Fruit fly (Drosophila melanogaster): Measurements from ENCODE around the gene Qtzl.

The Qtzl gene

DNA sequence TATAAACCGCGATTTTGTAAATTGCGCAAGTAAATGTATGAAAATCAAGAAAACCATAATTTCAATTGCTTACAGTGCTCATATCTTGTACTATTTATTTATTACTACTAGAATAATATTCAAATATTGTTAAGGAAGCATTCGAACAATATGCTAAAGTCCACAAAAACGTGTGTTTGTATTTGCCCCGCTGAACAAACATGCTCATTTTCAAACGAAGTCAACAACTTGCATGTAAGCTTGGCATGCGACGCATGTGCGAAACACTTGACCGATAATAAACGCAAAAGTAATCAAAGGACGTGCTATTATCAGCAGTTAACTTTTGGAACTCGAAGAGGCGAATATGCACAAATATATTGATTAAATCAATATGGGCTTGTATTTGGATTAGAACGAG lies 25.7 kb downstream of the Qtzl start (continued):
- TF ChIP-seq CG2712 (tag; optimal IDR thresholded peaks at IDR 0.05) (peak; percentile 26), Spps (tag; optimal IDR thresholded peaks at IDR 0.05) (peak; percentile 23), ash1 (GFP tag; optimal IDR thresholded peaks at IDR 0.05) (peak; percentile 61), D (optimal IDR thresholded peaks at IDR 0.05) (no peak), D (GFP tag; optimal IDR thresholded peaks at IDR 0.05) (no peak), CG15479 (GFP tag; optimal IDR thresholded peaks at IDR 0.05) (no peak), croc (GFP tag; conservative IDR thresholded peaks at IDR 0.05) (no peak), CG30431 (GFP tag; optimal IDR thresholded peaks at IDR 0.05) (no peak), tx (GFP tag; optimal IDR thresholded peaks at IDR 0.05) (no peak), Dip2 (GFP tag; IDR thresholded peaks at IDR 0.05) (no peak), CG17612 (GFP tag; IDR thresholded peaks at IDR 0.05) (no peak), sna (GFP tag; IDR thresholded peaks at IDR 0.05; ENCODE audit: partially characterized antibody) (no peak), ind (GFP tag; optimal IDR thresholded peaks at IDR 0.05) (no peak), Usf (GFP tag; optimal IDR thresholded peaks at IDR 0.05) (no peak), Asciz (GFP tag; optimal IDR thresholded peaks at IDR 0.05) (peak; percentile 78), CG11695 (GFP tag; IDR thresholded peaks at IDR 0.05) (peak; percentile 50; the same call in 1 of the 3 replicates), Xbp1 (GFP tag; optimal IDR thresholded peaks at IDR 0.05) (no peak), CG16815 (GFP tag; optimal IDR thresholded peaks at IDR 0.05) (no peak), CG14860 (GFP tag; IDR thresholded peaks at IDR 0.05; ENCODE audit: partially characterized antibody) (no peak), Ets97D (GFP tag; optimal IDR thresholded peaks at IDR 0.05) (no peak), emc (GFP tag; optimal IDR thresholded peaks at IDR 0.05) (no peak), CG6689 (GFP tag; IDR thresholded peaks at IDR 0.05) (no peak), fd96Cb (tag; optimal IDR thresholded peaks at IDR 0.05) (no peak), CG17829 (tag; optimal IDR thresholded peaks at IDR 0.05) (no peak), CG12299 (tag; optimal IDR thresholded peaks at IDR 0.05) (peak; percentile 89), bowl (GFP tag; IDR thresholded peaks at IDR 0.05) (no peak), lmd (GFP tag; IDR thresholded peaks at IDR 0.05) (no peak), CG3407 (GFP tag; optimal IDR thresholded peaks at IDR 0.05) (peak; percentile 87), CG7963 (GFP tag; IDR thresholded peaks at IDR 0.05; ENCODE audit: partially characterized antibody) (no peak), scrt (GFP tag; optimal IDR thresholded peaks at IDR 0.05) (peak; percentile 40), CG1647 (GFP tag; optimal IDR thresholded peaks at IDR 0.05) (peak; percentile 33), dimm (GFP tag; IDR thresholded peaks at IDR 0.05) (no peak), CG10979 (tag; optimal IDR thresholded peaks at IDR 0.05) (peak; percentile 8), Sox100B (GFP tag; optimal IDR thresholded peaks at IDR 0.05) (no peak), sim (GFP tag; IDR thresholded peaks at IDR 0.05) (no peak), gfzf (GFP tag; optimal IDR thresholded peaks at IDR 0.05) (no peak), exex (tag; optimal IDR thresholded peaks at IDR 0.05) (peak; percentile 4), CG18262 (tag; optimal IDR thresholded peaks at IDR 0.05) (peak; percentile 36), CG34224 (GFP tag; IDR thresholded peaks at IDR 0.05; ENCODE audit: partially characterized antibody) (no peak), yki (optimal IDR thresholded peaks at IDR 0.05) (no peak), CG15696 (tag; optimal IDR thresholded peaks at IDR 0.05) (peak; percentile 68), Dad (GFP tag; optimal IDR thresholded peaks at IDR 0.05) (no peak), zen2 (GFP tag; IDR thresholded peaks at IDR 0.05; ENCODE audit: partially characterized antibody) (no peak), vvl (GFP tag; IDR thresholded peaks at IDR 0.05) (peak; percentile 45), CG30020 (tag; optimal IDR thresholded peaks at IDR 0.05) (no peak), Ssrp (tag; optimal IDR thresholded peaks at IDR 0.05) (no peak), CrebB (tag; optimal IDR thresholded peaks at IDR 0.05) (peak; percentile 82), CG1024 (GFP tag; IDR thresholded peaks at IDR 0.05) (no peak), CG32532 (GFP tag; IDR thresholded peaks at IDR 0.05) (no peak), tll (GFP tag; optimal IDR thresholded peaks at IDR 0.05) (no peak), CG6813 (GFP tag; optimal IDR thresholded peaks at IDR 0.05) (peak; percentile 90)

Measured in whole organism, embryonic.